Worm (Caenorhabditis elegans) whole organism, L4 larva: ENCODE results near the gene M28.9.

Experiments used
- ZK337.2 ChIP-seq: fragments of 200-800 bp; sonication (Bioruptor generic); IDR thresholded peaks from 2 replicates; pipeline ENCODE4 v1.3.6; 2022; ENCODE audit warnings: missing genetic modification reagents, missing genetic modification characterization, missing compliant biosample characterization
- ZK546.5 ChIP-seq, 2 experiments: sonication (generic microtip); optimal IDR thresholded peaks; 2 replicates each; lab custom pipeline; 2017; ENCODE audit warnings: missing biosample characterization in 2 of 2, missing genetic modification characterization in 2 of 2
- jun-1 ChIP-seq: fragments of 150-350 bp; optimal IDR thresholded peaks from 2 replicates; lab custom pipeline; 2014; ENCODE audit warnings: missing biosample characterization, missing genetic modification reagents, missing genetic modification characterization
- mes-2 ChIP-seq: sonication (generic microtip); optimal IDR thresholded peaks from 2 replicates; lab custom pipeline; 2016; ENCODE audit warnings: missing genotype, mild to moderate bottlenecking, missing genetic modification characterization, missing compliant biosample characterization; ENCODE audit not compliant: poor library complexity, severe bottlenecking
- nhr-237 ChIP-seq: sonication (generic microtip); optimal IDR thresholded peaks from 2 replicates; lab custom pipeline; 2017; ENCODE audit warnings: missing biosample characterization, missing genetic modification characterization
- pqm-1 ChIP-seq: sonication (generic microtip); optimal IDR thresholded peaks from 2 replicates; lab custom pipeline; 2017; ENCODE audit warnings: missing biosample characterization, missing genetic modification characterization
- unc-62 ChIP-seq, 3 experiments: fragments of 150-350 bp in 1 of 3; sonication (generic microtip); optimal IDR thresholded peaks in 2 of 3; peaks in 1 of 3; 1 replicate in 1 of 3; 2 replicates in 2 of 3; lab custom pipeline; 2014 to 2017; ENCODE audit warnings: missing biosample characterization in 3 of 3, missing genetic modification characterization in 3 of 3, missing genetic modification reagents in 3 of 3, missing genotype in 1 of 3
- zag-1 ChIP-seq: fragments of 150-350 bp; optimal IDR thresholded peaks from 2 replicates; lab custom pipeline; 2014; ENCODE audit warnings: missing biosample characterization, missing genetic modification characterization

DNA sequence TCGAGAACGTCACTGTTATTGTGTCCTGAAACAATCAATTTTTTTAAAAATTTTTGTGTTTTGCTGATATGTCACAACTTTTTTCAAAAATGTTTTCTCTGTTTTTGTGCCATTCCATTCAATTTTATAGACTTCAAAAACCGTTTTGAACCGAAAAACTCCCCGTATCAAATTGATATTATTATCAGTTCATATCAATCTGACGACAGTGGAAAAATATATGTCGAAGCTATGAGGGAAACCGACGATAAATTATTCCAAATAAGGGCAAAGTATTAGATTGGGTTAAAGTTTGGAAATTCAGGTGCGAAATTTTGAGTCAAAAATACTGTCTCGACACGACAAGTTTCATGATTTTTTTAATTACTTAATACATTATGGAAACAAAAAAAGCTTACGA lies 17.2 kb downstream of the M28.9 start:
- TF ChIP-seq unc-62 (GFP tag; optimal IDR thresholded peaks at IDR 0.05 in 1 of 2; lab: Kevin White, UChicago), result no peak
- TF ChIP-seq unc-62 (tag; optimal IDR thresholded peaks at IDR 0.05; lab: Kevin White, UChicago), result no peak
- TF ChIP-seq pqm-1 (tag; lab: Kevin White, UChicago), result peak; percentile 69
- TF ChIP-seq ZK337.2 (GFP tag; lab: Robert Waterston, UW), result no peak
- TF ChIP-seq jun-1 (tag; lab: Kevin White, UChicago), result no peak
- no peak for TF ChIP-seq mes-2 (tag; lab: Kevin White, UChicago)
- TF ChIP-seq zag-1, result no peak
- TF ChIP-seq nhr-237 (tag; lab: Kevin White, UChicago), result no peak
- no peak for TF ChIP-seq ZK546.5 (tag; optimal IDR thresholded peaks at IDR 0.05; lab: Kevin White, UChicago)
